Worm (Caenorhabditis elegans) whole organism, young adult: ENCODE results near the gene F53F4.12.

Source experiments
- F37B4.10 ChIP-seq: fragments of 200-800 bp; sonication (Bioruptor generic); IDR thresholded peaks from 2 replicates; pipeline ENCODE4 v1.3.6; 2022; ENCODE audit warnings: missing genetic modification characterization, missing compliant biosample characterization
- Y95B8A.8 ChIP-seq: fragments of 200-800 bp; sonication (Bioruptor generic); IDR thresholded peaks from 2 replicates; pipeline ENCODE4 v1.3.6; 2022; ENCODE audit warnings: missing genetic modification reagents, missing genetic modification characterization, missing compliant biosample characterization
- ama-1 ChIP-seq, 3 experiments: fragments of 150-350 bp in 1 of 3; sonication (generic microtip) in 2 of 3; optimal IDR thresholded peaks; 2 replicates each; lab custom pipeline; 2014 to 2018; ENCODE audit warnings: missing biosample characterization in 2 of 3, missing genetic modification characterization in 2 of 3, missing genetic modification reagents in 2 of 3
- attf-5 ChIP-seq: fragments of 200-800 bp; sonication (Bioruptor generic); optimal IDR thresholded peaks from 2 replicates; lab custom pipeline; 2018; ENCODE audit warnings: mild to moderate bottlenecking, missing genetic modification characterization, missing compliant biosample characterization
- die-1 ChIP-seq: sonication (generic microtip); optimal IDR thresholded peaks from 2 replicates; lab custom pipeline; 2016; ENCODE audit warnings: missing genotype, mild to moderate bottlenecking, missing genetic modification characterization, missing compliant biosample characterization
- gei-17 ChIP-seq: fragments of 200-800 bp; sonication (Bioruptor generic); optimal IDR thresholded peaks from 2 replicates; lab custom pipeline; 2018; ENCODE audit warnings: mild to moderate bottlenecking, missing genetic modification characterization, missing compliant biosample characterization
- hmg-1.2 ChIP-seq: fragments of 200-800 bp; sonication (Bioruptor generic); IDR thresholded peaks from 2 replicates; pipeline ENCODE4 v1.3.6; 2022; ENCODE audit warnings: missing genetic modification reagents, missing genetic modification characterization, missing compliant biosample characterization
- madf-10 ChIP-seq: sonication (generic microtip); optimal IDR thresholded peaks from 2 replicates; lab custom pipeline; 2016; ENCODE audit warnings: mild to moderate bottlenecking, missing genetic modification characterization, missing compliant biosample characterization
- snpc-1.1 ChIP-seq: sonication (generic microtip); optimal IDR thresholded peaks from 2 replicates; lab custom pipeline; 2017; ENCODE audit warnings: missing genetic modification characterization, mild to moderate bottlenecking, missing compliant biosample characterization, antibody characterized with exemption, moderate library complexity, missing genotype, missing genetic modification reagents; ENCODE audit not compliant: insufficient read depth
- snpc-4 ChIP-seq, 5 experiments: fragments of 150-350 bp in 1 of 5; sonication (generic microtip) in 4 of 5; optimal IDR thresholded peaks; 2 replicates each; lab custom pipeline; 2014 to 2018; ENCODE audit warnings: missing genetic modification characterization in 5 of 5, missing biosample characterization in 3 of 5, antibody characterized with exemption in 2 of 5, mild to moderate bottlenecking in 2 of 5, missing compliant biosample characterization in 2 of 5, missing genotype in 2 of 5, moderate library complexity in 2 of 5, missing genetic modification reagents in 1 of 5
- unc-62 ChIP-seq: fragments of 150-350 bp; optimal IDR thresholded peaks from 2 replicates; lab custom pipeline; 2014; ENCODE audit warnings: missing biosample characterization, missing genetic modification reagents, missing genetic modification characterization
- zim-3 ChIP-seq: sonication (generic microtip); optimal IDR thresholded peaks from 2 replicates; lab custom pipeline; 2017; ENCODE audit warnings: mild to moderate bottlenecking, missing genetic modification characterization, moderate library complexity, missing compliant biosample characterization

- peak; percentile 60 for TF ChIP-seq ama-1 (optimal IDR thresholded peaks at IDR 0.05; lab: Kevin White, UChicago)
- TF ChIP-seq ama-1 (GFP tag; optimal IDR thresholded peaks at IDR 0.05; lab: Kevin White, UChicago), result no peak
- TF ChIP-seq gei-17, result peak; percentile 82
- TF ChIP-seq hmg-1.2 (GFP tag; lab: Robert Waterston, UW), result no peak; the same call in 1 of the 2 replicates
- TF ChIP-seq snpc-1.1 (tag; lab: Kevin White, UChicago), result no peak
- TF ChIP-seq madf-10 (tag; lab: Kevin White, UChicago), result peak; percentile 56
- peak; percentile 71 for TF ChIP-seq die-1 (tag; lab: Kevin White, UChicago)
- TF ChIP-seq snpc-4 (GFP tag; optimal IDR thresholded peaks at IDR 0.05; lab: Kevin White, UChicago), result no peak
- TF ChIP-seq snpc-4 (tag; optimal IDR thresholded peaks at IDR 0.05; lab: Kevin White, UChicago), result peak in 2 of 4 experiments; percentile 28 to 51
- TF ChIP-seq F37B4.10, result peak; percentile 90; the same call in 1 of the 2 replicates
- peak; percentile 78 for TF ChIP-seq attf-5 (GFP tag; lab: Kevin White, UChicago)
- TF ChIP-seq zim-3 (tag; lab: Kevin White, UChicago), result no peak
- TF ChIP-seq Y95B8A.8 (GFP tag; lab: Robert Waterston, UW), result peak; percentile 76
- TF ChIP-seq unc-62 (GFP tag; lab: Kevin White, UChicago), result no peak
Observed at ce11 chrV:13658577-13658976, 32.7 kb downstream of the F53F4.12 start.
